Worm (Caenorhabditis elegans) whole organism, late embryonic: ENCODE data around the gene srw-62.
A peak's percentile ranks its signal among the peaks of the same experiment; 100 is the strongest.

Experiments
- K09A11.1 ChIP-seq: sonication (generic microtip); optimal IDR thresholded peaks from 2 replicates; lab custom pipeline; 2017; ENCODE audit warnings: antibody characterized with exemption, mild to moderate bottlenecking, missing genetic modification characterization, missing compliant biosample characterization; ENCODE audit not compliant: insufficient read depth
- Y22D7AL.16 ChIP-seq: sonication (generic microtip); optimal IDR thresholded peaks from 2 replicates; lab custom pipeline; 2016; ENCODE audit warnings: missing genetic modification characterization, missing compliant biosample characterization
- ama-1 ChIP-seq: fragments of 150-350 bp; optimal IDR thresholded peaks from 2 replicates; lab custom pipeline; 2014
- ceh-14 ChIP-seq: sonication (generic microtip); optimal IDR thresholded peaks from 2 replicates; lab custom pipeline; 2016; ENCODE audit warnings: missing genotype, missing genetic modification characterization, missing compliant biosample characterization
- ceh-2 ChIP-seq: sonication (generic microtip); optimal IDR thresholded peaks from 2 replicates; lab custom pipeline; 2016; ENCODE audit warnings: missing genotype, missing genetic modification characterization, missing compliant biosample characterization
- ceh-22 ChIP-seq: sonication (generic microtip); optimal IDR thresholded peaks from 2 replicates; lab custom pipeline; 2017; ENCODE audit warnings: missing biosample characterization, missing genetic modification characterization
- ceh-31 ChIP-seq: sonication (generic microtip); optimal IDR thresholded peaks from 2 replicates; lab custom pipeline; 2016; ENCODE audit warnings: missing genetic modification characterization, missing compliant biosample characterization
- ceh-45 ChIP-seq: fragments of 200-800 bp; sonication (Bioruptor generic); IDR thresholded peaks from 2 replicates; pipeline ENCODE4 v1.3.6; 2022; ENCODE audit warnings: missing genetic modification reagents, missing genetic modification characterization, missing compliant biosample characterization
- ceh-48 ChIP-seq: sonication (generic microtip); optimal IDR thresholded peaks from 2 replicates; lab custom pipeline; 2016; ENCODE audit warnings: missing genetic modification characterization, inconsistent platforms, missing compliant biosample characterization
- ceh-6 ChIP-seq: fragments of 200-800 bp; sonication (Bioruptor generic); optimal IDR thresholded peaks from 2 replicates; lab custom pipeline; 2018; ENCODE audit warnings: mild to moderate bottlenecking, missing genetic modification characterization, missing compliant biosample characterization
- ceh-9 ChIP-seq: sonication (generic microtip); optimal IDR thresholded peaks from 2 replicates; lab custom pipeline; 2016; ENCODE audit warnings: mild to moderate bottlenecking, missing genetic modification characterization, inconsistent platforms, missing compliant biosample characterization
- dmd-4 ChIP-seq: sonication (generic microtip); optimal IDR thresholded peaks from 2 replicates; lab custom pipeline; 2016; ENCODE audit warnings: borderline replicate concordance, missing genetic modification characterization, missing compliant biosample characterization
- elt-2 ChIP-seq: sonication (generic microtip); optimal IDR thresholded peaks from 2 replicates; lab custom pipeline; 2016; ENCODE audit warnings: missing genetic modification reagents, missing genetic modification characterization, missing compliant biosample characterization
- ets-4 ChIP-seq: sonication (generic microtip); optimal IDR thresholded peaks from 2 replicates; lab custom pipeline; 2016; ENCODE audit warnings: missing genetic modification characterization, missing compliant biosample characterization
- eyg-1 ChIP-seq: sonication (generic microtip); optimal IDR thresholded peaks from 2 replicates; lab custom pipeline; 2016; ENCODE audit warnings: missing genotype, missing genetic modification characterization, missing compliant biosample characterization
- hlh-30 ChIP-seq: sonication (generic microtip); optimal IDR thresholded peaks from 2 replicates; lab custom pipeline; 2017; ENCODE audit warnings: antibody characterized with exemption, missing genetic modification characterization, missing compliant biosample characterization; ENCODE audit not compliant: insufficient read depth
- hlh-6 ChIP-seq: sonication (generic microtip); optimal IDR thresholded peaks from 2 replicates; lab custom pipeline; 2016; ENCODE audit warnings: missing genotype, missing genetic modification characterization, missing compliant biosample characterization
- lim-6 ChIP-seq: sonication (generic microtip); optimal IDR thresholded peaks from 2 replicates; lab custom pipeline; 2016; ENCODE audit warnings: missing genetic modification characterization, missing compliant biosample characterization
- madf-2 ChIP-seq: sonication (generic microtip); optimal IDR thresholded peaks from 2 replicates; lab custom pipeline; 2017; ENCODE audit warnings: missing genetic modification characterization, missing compliant biosample characterization
- npax-4 ChIP-seq: sonication (generic microtip); optimal IDR thresholded peaks from 2 replicates; lab custom pipeline; 2016; ENCODE audit warnings: missing genetic modification characterization, missing compliant biosample characterization
- pha-2 ChIP-seq: sonication (generic microtip); optimal IDR thresholded peaks from 2 replicates; lab custom pipeline; 2017; ENCODE audit warnings: mild to moderate bottlenecking, missing genetic modification characterization, missing compliant biosample characterization
- pqm-1 ChIP-seq: sonication (generic microtip); optimal IDR thresholded peaks from 2 replicates; lab custom pipeline; 2016; ENCODE audit warnings: missing genetic modification characterization, missing compliant biosample characterization
- pros-1 ChIP-seq: fragments of 150-350 bp; optimal IDR thresholded peaks from 2 replicates; lab custom pipeline; 2014; ENCODE audit warnings: missing biosample characterization, missing genetic modification reagents, missing genetic modification characterization
- ref-2 ChIP-seq: sonication (generic microtip); optimal IDR thresholded peaks from 2 replicates; lab custom pipeline; 2016; ENCODE audit warnings: missing genetic modification characterization, missing compliant biosample characterization
- rnt-1 ChIP-seq: sonication (generic microtip); optimal IDR thresholded peaks from 2 replicates; lab custom pipeline; 2016; ENCODE audit warnings: missing genetic modification characterization, missing compliant biosample characterization
- sdc-2 ChIP-seq: sonication (generic microtip); optimal IDR thresholded peaks from 2 replicates; lab custom pipeline; 2016; ENCODE audit warnings: missing genotype, missing genetic modification characterization, missing compliant biosample characterization
- tbx-2 ChIP-seq: sonication (generic microtip); optimal IDR thresholded peaks from 2 replicates; lab custom pipeline; 2016; ENCODE audit warnings: missing genetic modification characterization, missing compliant biosample characterization
- tbx-7 ChIP-seq: sonication (generic microtip); optimal IDR thresholded peaks from 2 replicates; lab custom pipeline; 2016; ENCODE audit warnings: missing genotype, missing genetic modification characterization, missing compliant biosample characterization
- unc-42 ChIP-seq: sonication (generic microtip); optimal IDR thresholded peaks from 2 replicates; lab custom pipeline; 2016; ENCODE audit warnings: missing genotype, missing genetic modification characterization, missing compliant biosample characterization
- zip-5 ChIP-seq: sonication (generic microtip); optimal IDR thresholded peaks from 2 replicates; lab custom pipeline; 2016; ENCODE audit warnings: missing genetic modification characterization, missing compliant biosample characterization

Gene srw-62

ce11 chrII:7794222-7794621 lies 31.0 kb upstream of the srw-62 start, which contains the start of gene glr-4:
Gene glr-4 (minus strand): TSS chrII:7794322.
- no peak for TF ChIP-seq ceh-31 (tag; lab: Kevin White, UChicago)
- no peak for TF ChIP-seq K09A11.1 (tag; lab: Kevin White, UChicago)
- TF ChIP-seq ceh-9 (tag; lab: Kevin White, UChicago), result no peak
- no peak for TF ChIP-seq ets-4 (tag; lab: Kevin White, UChicago)
- no peak for TF ChIP-seq hlh-6
- TF ChIP-seq pha-2, result no peak
- no peak for TF ChIP-seq ceh-45 (GFP tag; lab: Robert Waterston, UW)
- TF ChIP-seq npax-4 (tag; lab: Kevin White, UChicago), result no peak

- TF ChIP-seq ama-1 (lab: Kevin White, UChicago) (no peak), ceh-14 (tag; lab: Kevin White, UChicago) (no peak), unc-42 (tag; lab: Kevin White, UChicago) (peak; percentile 82), lim-6 (tag; lab: Kevin White, UChicago) (no peak), ceh-45 (GFP tag; lab: Robert Waterston, UW) (no peak), madf-2 (tag; lab: Kevin White, UChicago) (no peak), ceh-48 (no peak)
Measured at ce11 chrII:7795299-7795698, 29.9 kb upstream of the srw-62 start.

- TF ChIP-seq ceh-9 (tag; lab: Kevin White, UChicago) (no peak), elt-2 (tag; lab: Kevin White, UChicago) (peak; percentile 15)
- TF ChIP-seq, all 69 proteins: peak for 1
Measured at ce11 chrII:7801255-7801654, 24.0 kb upstream of the srw-62 start.

ce11 chrII:7801899-7802298 lies 23.3 kb upstream of the srw-62 start:
- TF ChIP-seq rnt-1 (peak; percentile 53), Y22D7AL.16 (tag; lab: Kevin White, UChicago) (no peak)

ce11 chrII:7803174-7803573 lies 22.0 kb upstream of the srw-62 start:
- TF ChIP-seq ceh-48 (no peak), unc-42 (tag; lab: Kevin White, UChicago) (peak; percentile 49)

ce11 chrII:7806054-7806453 lies 19.2 kb upstream of the srw-62 start:
- no peak for TF ChIP-seq eyg-1 (tag; lab: Kevin White, UChicago)
- TF ChIP-seq hlh-6, result no peak
- TF ChIP-seq pha-2, result no peak
- no peak for TF ChIP-seq pqm-1 (tag; lab: Kevin White, UChicago)
- no peak for TF ChIP-seq ceh-9 (tag; lab: Kevin White, UChicago)
- no peak for TF ChIP-seq zip-5 (tag; lab: Kevin White, UChicago)
- no peak for TF ChIP-seq tbx-7 (tag; lab: Kevin White, UChicago)
- TF ChIP-seq ceh-6, result no peak
- no peak for TF ChIP-seq rnt-1
- no peak for TF ChIP-seq ceh-22 (tag; lab: Kevin White, UChicago)
- no peak for TF ChIP-seq sdc-2 (tag; lab: Kevin White, UChicago)
- no peak for TF ChIP-seq tbx-2 (tag; lab: Kevin White, UChicago)
- no peak for TF ChIP-seq dmd-4 (tag; lab: Kevin White, UChicago)
- no peak for TF ChIP-seq madf-2 (tag; lab: Kevin White, UChicago)
- TF ChIP-seq hlh-30, result no peak
- TF ChIP-seq unc-42 (tag; lab: Kevin White, UChicago), result no peak
- TF ChIP-seq ceh-45 (GFP tag; lab: Robert Waterston, UW), result no peak
- no peak for TF ChIP-seq ceh-14 (tag; lab: Kevin White, UChicago)
- no peak for TF ChIP-seq pros-1 (tag; lab: Kevin White, UChicago)
- TF ChIP-seq elt-2 (tag; lab: Kevin White, UChicago), result no peak

ce11 chrII:7806872-7807271 lies 18.3 kb upstream of the srw-62 start:
- TF ChIP-seq ceh-2 (tag; lab: Kevin White, UChicago), result no peak
- TF ChIP-seq ref-2 (tag; lab: Kevin White, UChicago), result peak; percentile 35
